Worm (Caenorhabditis elegans): ENCODE measurements around the gene fbxa-150.

DNA sequence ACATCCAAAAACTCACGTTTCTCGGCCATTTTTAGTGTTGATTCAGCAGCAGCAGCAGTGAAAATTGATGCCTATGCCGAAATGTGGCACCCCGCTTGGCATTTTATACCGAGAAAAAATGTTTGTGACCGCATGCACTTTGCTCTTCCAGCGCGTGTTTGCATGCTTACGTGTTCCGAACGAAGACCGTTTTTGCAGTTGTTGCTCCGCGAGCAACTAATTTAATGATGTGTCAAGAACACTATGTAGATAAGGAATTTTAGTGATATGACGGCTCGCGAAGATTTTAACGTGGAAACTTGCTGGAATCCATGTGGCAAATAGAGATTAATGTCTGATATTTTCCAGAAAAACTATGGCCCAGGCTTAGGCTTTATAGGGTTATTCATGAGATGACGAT, 23.4 kb upstream of the fbxa-150 start, which contains the start of gene dct-16:
- TF ChIP-seq klf-2 (GFP tag; conservative IDR thresholded peaks at IDR 0.05) (no peak), flt-1 (GFP tag; IDR thresholded peaks at IDR 0.05) (no peak), med-1 (GFP tag; optimal IDR thresholded peaks at IDR 0.05; ENCODE audit: insufficient read depth) (no peak), tab-1 (GFP tag; IDR thresholded peaks at IDR 0.05) (no peak), cog-1 (tag; optimal IDR thresholded peaks at IDR 0.05) (no peak), ref-1 (GFP tag; conservative IDR thresholded peaks at IDR 0.05) (no peak)
